Fruit fly (Drosophila melanogaster) whole organism, embryonic: Measurements from ENCODE around the gene Clbn.

Source experiments
- Aef1 ChIP-seq: fragments of 200-800 bp; sonication (Bioruptor generic); IDR thresholded peaks from 3 replicates; pipeline ENCODE4 v1.3.6; 2022; ENCODE audit warnings: missing biosample characterization, missing genetic modification characterization
- BEAF-32 ChIP-seq: fragments of 200-800 bp; sonication (Bioruptor generic); optimal IDR thresholded peaks from 3 replicates; lab custom pipeline; 2017; ENCODE audit warnings: missing biosample characterization, missing genetic modification characterization, mild to moderate bottlenecking, moderate library complexity, missing genetic modification reagents
- CG10979 ChIP-seq: fragments of 200-800 bp; sonication (Bioruptor generic); optimal IDR thresholded peaks from 2 replicates; lab custom pipeline; 2018; ENCODE audit warnings: missing biosample characterization, mild to moderate bottlenecking, missing genetic modification characterization, moderate library complexity
- CG11456 ChIP-seq: fragments of 200-800 bp; sonication (Bioruptor generic); IDR thresholded peaks from 3 replicates; pipeline ENCODE4 v1.3.6; 2022; ENCODE audit warnings: missing biosample characterization, missing genetic modification characterization
- CG12071 ChIP-seq: fragments of 200-800 bp; sonication (Bioruptor generic); optimal IDR thresholded peaks from 3 replicates; lab custom pipeline; 2018; ENCODE audit warnings: missing biosample characterization, mild to moderate bottlenecking, missing genetic modification characterization
- CG12391 ChIP-seq: fragments of 200-800 bp; sonication (Bioruptor generic); optimal IDR thresholded peaks from 3 replicates; lab custom pipeline; 2018; ENCODE audit warnings: missing biosample characterization, mild to moderate bottlenecking, missing genetic modification characterization, moderate library complexity
- CG13775 ChIP-seq: fragments of 200-800 bp; sonication (Bioruptor generic); optimal IDR thresholded peaks from 3 replicates; lab custom pipeline; 2017; ENCODE audit warnings: missing biosample characterization, mild to moderate bottlenecking, missing genetic modification characterization
- CG14667 ChIP-seq: fragments of 200-800 bp; sonication (Bioruptor generic); IDR thresholded peaks from 2 replicates; pipeline ENCODE4 v1.3.6; 2022; ENCODE audit warnings: missing biosample characterization, missing genetic modification characterization
- CG17328 ChIP-seq: fragments of 200-800 bp; sonication (Bioruptor generic); IDR thresholded peaks from 2 replicates; pipeline ENCODE4 v1.3.6; 2022; ENCODE audit warnings: missing biosample characterization, missing genetic modification characterization
- CG17385 ChIP-seq: fragments of 200-800 bp; sonication (Bioruptor generic); optimal IDR thresholded peaks from 3 replicates; lab custom pipeline; 2018; ENCODE audit warnings: missing biosample characterization, mild to moderate bottlenecking, missing genetic modification characterization
- CG30431 ChIP-seq: fragments of 200-800 bp; sonication (Bioruptor generic); optimal IDR thresholded peaks from 2 replicates; lab custom pipeline; 2017; ENCODE audit warnings: missing biosample characterization, missing genetic modification characterization
- CG31365 ChIP-seq: fragments of 200-800 bp; sonication (Bioruptor generic); optimal IDR thresholded peaks from 2 replicates; lab custom pipeline; 2018; ENCODE audit warnings: missing biosample characterization, mild to moderate bottlenecking, missing genetic modification characterization
- CG3838 ChIP-seq: fragments of 200-800 bp; sonication (Bioruptor generic); optimal IDR thresholded peaks from 3 replicates; lab custom pipeline; 2016; ENCODE audit warnings: missing biosample characterization, missing genetic modification characterization
- CG3995 ChIP-seq: fragments of 200-800 bp; sonication (Bioruptor generic); optimal IDR thresholded peaks from 3 replicates; lab custom pipeline; 2016; ENCODE audit warnings: missing biosample characterization, missing genetic modification characterization
- CG42726 ChIP-seq: fragments of 200-800 bp; sonication (Bioruptor generic); IDR thresholded peaks from 2 replicates; pipeline ENCODE4 v1.3.6; 2022; ENCODE audit warnings: missing biosample characterization, missing genetic modification characterization; ENCODE audit not compliant: partially characterized antibody
- CG4404 ChIP-seq: fragments of 200-800 bp; sonication (Bioruptor generic); IDR thresholded peaks from 2 replicates; pipeline ENCODE4 v1.3.6; 2022; ENCODE audit warnings: missing biosample characterization, missing genetic modification characterization
- CG4617 ChIP-seq: fragments of 200-800 bp; sonication (Bioruptor generic); optimal IDR thresholded peaks from 3 replicates; lab custom pipeline; 2016; ENCODE audit warnings: missing biosample characterization, missing genetic modification characterization, borderline replicate concordance
- CG6813 ChIP-seq: fragments of 200-800 bp; sonication (Bioruptor generic); optimal IDR thresholded peaks from 2 replicates; lab custom pipeline; 2017; ENCODE audit warnings: missing biosample characterization, missing genetic modification characterization, mild to moderate bottlenecking, moderate library complexity, missing genetic modification reagents
- CG7271 ChIP-seq: fragments of 200-800 bp; sonication (Bioruptor generic); optimal IDR thresholded peaks from 2 replicates; lab custom pipeline; 2018; ENCODE audit warnings: missing biosample characterization, mild to moderate bottlenecking, missing genetic modification characterization, moderate library complexity
- CG8924 ChIP-seq: fragments of 200-800 bp; optimal IDR thresholded peaks from 3 replicates; lab custom pipeline; 2019; ENCODE audit warnings: missing biosample characterization, mild to moderate bottlenecking, missing genetic modification characterization, moderate library complexity
- CG9727 ChIP-seq: fragments of 200-800 bp; sonication (Bioruptor generic); optimal IDR thresholded peaks from 3 replicates; lab custom pipeline; 2017; ENCODE audit warnings: missing biosample characterization, mild to moderate bottlenecking, missing genetic modification characterization
- CG9817 ChIP-seq: fragments of 200-800 bp; sonication (Bioruptor generic); optimal IDR thresholded peaks from 2 replicates; lab custom pipeline; 2018; ENCODE audit warnings: missing biosample characterization, mild to moderate bottlenecking, missing genetic modification characterization, moderate library complexity
- E2f1 ChIP-seq: fragments of 200-800 bp; sonication (Bioruptor generic); IDR thresholded peaks from 2 replicates; pipeline ENCODE4 v1.3.6; 2022; ENCODE audit warnings: missing biosample characterization, missing genetic modification characterization
- GATAe ChIP-seq: fragments of 200-800 bp; sonication (Bioruptor generic); conservative IDR thresholded peaks from 2 replicates; pipeline ENCODE4 v1.3.6; 2022; ENCODE audit warnings: missing biosample characterization, missing genetic modification characterization
- HHEX ChIP-seq: fragments of 200-800 bp; sonication (Bioruptor generic); optimal IDR thresholded peaks from 3 replicates; lab custom pipeline; 2017; ENCODE audit warnings: missing biosample characterization, mild to moderate bottlenecking, missing genetic modification characterization, missing genetic modification reagents
- Hmr ChIP-seq: fragments of 200-800 bp; sonication (Bioruptor generic); optimal IDR thresholded peaks from 3 replicates; lab custom pipeline; 2017; ENCODE audit warnings: mild to moderate bottlenecking, missing biosample characterization, missing genetic modification reagents, missing genetic modification characterization
- Hsf ChIP-seq: fragments of 200-800 bp; sonication (Bioruptor generic); optimal IDR thresholded peaks from 3 replicates; lab custom pipeline; 2016; ENCODE audit warnings: missing biosample characterization, missing genetic modification characterization
- Kr ChIP-seq: fragments of 200-800 bp; sonication (Bioruptor generic); optimal IDR thresholded peaks from 2 replicates; lab custom pipeline; 2017; ENCODE audit warnings: missing biosample characterization, mild to moderate bottlenecking, missing genetic modification characterization
- Lim3 ChIP-seq: fragments of 200-800 bp; sonication (Bioruptor generic); IDR thresholded peaks from 2 replicates; pipeline ENCODE4 v1.3.6; 2022; ENCODE audit warnings: missing biosample characterization, missing genetic modification characterization
- MBD-R2 ChIP-seq: fragments of 200-800 bp; sonication (Bioruptor generic); IDR thresholded peaks from 2 replicates; pipeline ENCODE4 v1.3.6; 2022; ENCODE audit warnings: missing biosample characterization, missing genetic modification characterization
- Mad ChIP-seq: fragments of 200-800 bp; sonication (Bioruptor generic); optimal IDR thresholded peaks from 2 replicates; lab custom pipeline; 2016; ENCODE audit warnings: missing biosample characterization, missing genetic modification characterization
- PHDP ChIP-seq: fragments of 200-800 bp; sonication (Bioruptor generic); optimal IDR thresholded peaks from 3 replicates; lab custom pipeline; 2018; ENCODE audit warnings: missing biosample characterization, mild to moderate bottlenecking, missing genetic modification characterization, moderate library complexity
- Usf ChIP-seq: fragments of 200-800 bp; sonication (Bioruptor generic); optimal IDR thresholded peaks from 2 replicates; lab custom pipeline; 2017; ENCODE audit warnings: missing genotype, missing biosample characterization, missing genetic modification characterization
- al ChIP-seq: fragments of 200-800 bp; sonication (Bioruptor generic); IDR thresholded peaks from 2 replicates; pipeline ENCODE4 v1.3.6; 2022; ENCODE audit warnings: missing biosample characterization, missing genetic modification characterization
- amos ChIP-seq: fragments of 200-800 bp; sonication (Bioruptor generic); IDR thresholded peaks from 2 replicates; pipeline ENCODE4 v1.3.6; 2022; ENCODE audit warnings: missing biosample characterization, missing genetic modification characterization; ENCODE audit not compliant: partially characterized antibody
- ap ChIP-seq: fragments of 200-800 bp; sonication (Bioruptor generic); IDR thresholded peaks from 2 replicates; pipeline ENCODE4 v1.3.6; 2022; ENCODE audit warnings: missing biosample characterization, missing genetic modification characterization
- fd64A ChIP-seq: fragments of 200-800 bp; sonication (Bioruptor generic); optimal IDR thresholded peaks from 3 replicates; lab custom pipeline; 2018; ENCODE audit warnings: missing biosample characterization, mild to moderate bottlenecking, missing genetic modification characterization
- gce ChIP-seq: fragments of 200-800 bp; sonication (Bioruptor generic); IDR thresholded peaks from 3 replicates; pipeline ENCODE4 v1.3.6; 2022; ENCODE audit warnings: missing biosample characterization, missing genetic modification characterization
- gcm2 ChIP-seq: fragments of 200-800 bp; sonication (Bioruptor generic); optimal IDR thresholded peaks from 2 replicates; lab custom pipeline; 2016; ENCODE audit warnings: missing biosample characterization, missing genetic modification characterization
- grn ChIP-seq: fragments of 200-800 bp; sonication (Bioruptor generic); optimal IDR thresholded peaks from 3 replicates; lab custom pipeline; 2017; ENCODE audit warnings: missing biosample characterization, missing genetic modification characterization
- inv ChIP-seq: fragments of 200-800 bp; sonication (Bioruptor generic); IDR thresholded peaks from 2 replicates; pipeline ENCODE4 v1.3.6; 2022; ENCODE audit warnings: missing biosample characterization, missing genetic modification characterization; ENCODE audit not compliant: partially characterized antibody
- oc ChIP-seq: fragments of 200-800 bp; sonication (Bioruptor generic); optimal IDR thresholded peaks from 2 replicates; lab custom pipeline; 2018; ENCODE audit warnings: missing biosample characterization, mild to moderate bottlenecking, missing genetic modification characterization, moderate library complexity
- pan ChIP-seq, 4 experiments: fragments of >200 bp in 3 of 4; fragments of 200-800 bp in 1 of 4; sonication (Bioruptor generic) in 1 of 4; optimal IDR thresholded peaks in 3 of 4; IDR thresholded peaks in 1 of 4; 2 replicates each; pipeline versions ENCODE4 v1.3.6 to Lab custom; 2017 to 2022; ENCODE audit warnings: missing biosample characterization in 2 of 4, missing genetic modification characterization in 2 of 4, mixed read lengths in 1 of 4
- pb ChIP-seq: fragments of 200-800 bp; sonication (Bioruptor generic); optimal IDR thresholded peaks from 3 replicates; lab custom pipeline; 2016; ENCODE audit warnings: missing biosample characterization, missing genetic modification characterization
- pho ChIP-seq: fragments of 200-800 bp; sonication (Bioruptor generic); optimal IDR thresholded peaks from 2 replicates; lab custom pipeline; 2016; ENCODE audit warnings: missing biosample characterization, missing genetic modification characterization
- prd ChIP-seq, 3 experiments: fragments of >200 bp in 2 of 3; fragments of 200-800 bp in 1 of 3; sonication (Bioruptor generic) in 1 of 3; optimal IDR thresholded peaks in 2 of 3; IDR thresholded peaks in 1 of 3; 2 replicates in 2 of 3; 3 replicates in 1 of 3; pipeline versions ENCODE4 v1.3.6 to Lab custom; 2017 to 2022; ENCODE audit warnings: missing biosample characterization in 1 of 3, missing genetic modification characterization in 1 of 3
- slp2 ChIP-seq: fragments of 200-800 bp; sonication (Bioruptor generic); optimal IDR thresholded peaks from 2 replicates; lab custom pipeline; 2016; ENCODE audit warnings: missing biosample characterization, missing genetic modification characterization
- sug ChIP-seq: fragments of 200-800 bp; optimal IDR thresholded peaks from 2 replicates; lab custom pipeline; 2019; ENCODE audit warnings: missing biosample characterization, mild to moderate bottlenecking, missing genetic modification characterization, moderate library complexity
- tap ChIP-seq: fragments of 200-800 bp; optimal IDR thresholded peaks from 3 replicates; lab custom pipeline; 2019; ENCODE audit warnings: missing biosample characterization, mild to moderate bottlenecking, missing genetic modification characterization, moderate library complexity
- zen ChIP-seq: fragments of 200-800 bp; sonication (Bioruptor generic); optimal IDR thresholded peaks from 3 replicates; lab custom pipeline; 2018; ENCODE audit warnings: missing biosample characterization, mild to moderate bottlenecking, missing genetic modification characterization, moderate library complexity

Gene Clbn

DNA sequence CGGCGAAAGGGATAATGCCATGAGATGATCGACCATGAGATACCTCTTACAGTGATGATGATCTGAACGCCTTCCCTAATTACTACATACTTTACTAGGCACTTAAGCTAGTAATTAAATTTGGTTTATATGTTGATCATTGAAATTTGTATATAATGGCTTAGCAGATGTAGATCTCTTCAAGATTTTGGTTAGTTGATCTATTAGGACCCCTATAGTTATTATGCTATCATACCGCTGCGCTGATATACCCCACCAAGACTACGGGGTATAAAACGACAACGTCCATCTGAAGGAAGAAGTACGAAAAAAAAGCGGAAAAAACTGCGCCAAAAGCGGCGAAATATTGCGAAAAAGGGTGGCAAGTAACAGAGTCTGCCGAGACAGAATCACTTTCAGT is 46.9 kb downstream of the Clbn start (continued):
- TF ChIP-seq grn (GFP tag; lab: Kevin White, UChicago) (no peak), CG13775 (GFP tag; lab: Kevin White, UChicago) (peak; percentile 5), slp2 (GFP tag; lab: Kevin White, UChicago) (no peak), ap (GFP tag; lab: Robert Waterston, UW) (no peak), Kr (GFP tag; lab: Kevin White, UChicago) (no peak), oc (tag; lab: Kevin White, UChicago) (no peak), CG9727 (GFP tag; lab: Kevin White, UChicago) (peak; percentile 67), HHEX (GFP tag; lab: Kevin White, UChicago) (no peak), CG30431 (GFP tag; lab: Kevin White, UChicago) (peak; percentile 15), BEAF-32 (no peak), CG10979 (tag; lab: Kevin White, UChicago) (peak; percentile 71), Hsf (GFP tag; lab: Kevin White, UChicago) (no peak), CG17385 (no peak), prd (optimal IDR thresholded peaks at IDR 0.05; lab: Kevin White, UChicago) (no peak), prd (GFP tag; IDR thresholded peaks at IDR 0.05; lab: Robert Waterston, UW) (peak; percentile 57), PHDP (tag; lab: Kevin White, UChicago) (no peak), CG3995 (GFP tag; lab: Kevin White, UChicago) (no peak), pho (GFP tag; lab: Kevin White, UChicago) (no peak), al (GFP tag; lab: Robert Waterston, UW) (no peak), MBD-R2 (GFP tag; lab: Robert Waterston, UW) (no peak), E2f1 (GFP tag; lab: Robert Waterston, UW) (no peak), gcm2 (GFP tag; lab: Kevin White, UChicago) (no peak), zen (tag; lab: Kevin White, UChicago) (no peak), pb (GFP tag; lab: Kevin White, UChicago) (no peak), sug (tag; lab: Kevin White, UChicago) (no peak), tap (tag; lab: Kevin White, UChicago) (no peak), Aef1 (GFP tag; lab: Robert Waterston, UW) (no peak), CG12391 (tag; lab: Kevin White, UChicago) (peak; percentile 15), gce (GFP tag; lab: Robert Waterston, UW) (no peak), Hmr (no peak), inv (GFP tag; lab: Robert Waterston, UW) (no peak), CG6813 (GFP tag; lab: Kevin White, UChicago) (no peak), CG14667 (GFP tag; lab: Robert Waterston, UW) (no peak), Usf (GFP tag; lab: Kevin White, UChicago) (no peak), CG31365 (tag; lab: Kevin White, UChicago) (no peak), CG4617 (GFP tag; lab: Kevin White, UChicago) (no peak), fd64A (GFP tag; lab: Kevin White, UChicago) (no peak), pan (optimal IDR thresholded peaks at IDR 0.05; lab: Kevin White, UChicago) (peak in 1 of 2 experiments; percentile 77), pan (GFP tag; optimal IDR thresholded peaks at IDR 0.05 in 1 of 2, IDR thresholded peaks at IDR 0.05 in 1 of 2) (peak in 1 of 2 experiments; percentile 66), amos (GFP tag; lab: Robert Waterston, UW) (no peak), CG4404 (GFP tag; lab: Robert Waterston, UW) (peak; percentile 55), CG3838 (no peak), CG42726 (no peak), CG8924 (tag; lab: Kevin White, UChicago) (peak; percentile 37), CG7271 (tag; lab: Kevin White, UChicago) (no peak), CG17328 (GFP tag; lab: Robert Waterston, UW) (no peak), Mad (no peak), Lim3 (GFP tag; lab: Robert Waterston, UW) (no peak), CG11456 (no peak), CG9817 (tag; lab: Kevin White, UChicago) (no peak), GATAe (no peak), CG12071 (GFP tag; lab: Kevin White, UChicago) (no peak)
